Worm (Caenorhabditis elegans) whole organism, late embryonic: ENCODE measurements around the gene dhs-30.

Experiments
- K09A11.1 ChIP-seq: sonication (generic microtip); optimal IDR thresholded peaks from 2 replicates; lab custom pipeline; 2017; ENCODE audit warnings: antibody characterized with exemption, mild to moderate bottlenecking, missing genetic modification characterization, missing compliant biosample characterization; ENCODE audit not compliant: insufficient read depth
- Y22D7AL.16 ChIP-seq: sonication (generic microtip); optimal IDR thresholded peaks from 2 replicates; lab custom pipeline; 2016; ENCODE audit warnings: missing genetic modification characterization, missing compliant biosample characterization
- ceh-34 ChIP-seq: sonication (generic microtip); optimal IDR thresholded peaks from 2 replicates; lab custom pipeline; 2016; ENCODE audit warnings: mild to moderate bottlenecking, missing genetic modification characterization, missing compliant biosample characterization
- ceh-45 ChIP-seq: fragments of 200-800 bp; sonication (Bioruptor generic); IDR thresholded peaks from 2 replicates; pipeline ENCODE4 v1.3.6; 2022; ENCODE audit warnings: missing genetic modification reagents, missing genetic modification characterization, missing compliant biosample characterization
- elt-2 ChIP-seq: sonication (generic microtip); optimal IDR thresholded peaks from 2 replicates; lab custom pipeline; 2016; ENCODE audit warnings: missing genetic modification reagents, missing genetic modification characterization, missing compliant biosample characterization
- gmeb-2 ChIP-seq: sonication (generic microtip); optimal IDR thresholded peaks from 2 replicates; lab custom pipeline; 2016; ENCODE audit warnings: missing genetic modification characterization, inconsistent platforms, missing compliant biosample characterization
- nfya-1 ChIP-seq: sonication (generic microtip); optimal IDR thresholded peaks from 2 replicates; lab custom pipeline; 2017; ENCODE audit warnings: missing genetic modification characterization, mild to moderate bottlenecking, missing compliant biosample characterization, antibody characterized with exemption, moderate library complexity
- nhr-232 ChIP-seq: sonication (generic microtip); optimal IDR thresholded peaks from 2 replicates; lab custom pipeline; 2016; ENCODE audit warnings: missing genetic modification characterization, missing compliant biosample characterization
- odd-2 ChIP-seq: sonication (generic microtip); optimal IDR thresholded peaks from 2 replicates; lab custom pipeline; 2017; ENCODE audit warnings: antibody characterized with exemption, mild to moderate bottlenecking, missing genetic modification characterization, missing compliant biosample characterization
- pax-1 ChIP-seq: fragments of 150-350 bp; optimal IDR thresholded peaks from 2 replicates; lab custom pipeline; 2014; ENCODE audit warnings: missing biosample characterization, missing genetic modification characterization
- sdc-2 ChIP-seq: sonication (generic microtip); optimal IDR thresholded peaks from 2 replicates; lab custom pipeline; 2016; ENCODE audit warnings: missing genotype, missing genetic modification characterization, missing compliant biosample characterization
- tbx-2 ChIP-seq: sonication (generic microtip); optimal IDR thresholded peaks from 2 replicates; lab custom pipeline; 2016; ENCODE audit warnings: missing genetic modification characterization, missing compliant biosample characterization
- ttx-3 ChIP-seq: sonication (generic microtip); optimal IDR thresholded peaks from 2 replicates; lab custom pipeline; 2016; ENCODE audit warnings: missing genetic modification reagents, missing genetic modification characterization, missing compliant biosample characterization
- unc-3 ChIP-seq, 2 experiments: fragments of 200-800 bp in 1 of 2; sonication (Bioruptor generic) in 1 of 2; sonication (generic microtip) in 1 of 2; conservative IDR thresholded peaks in 1 of 2; optimal IDR thresholded peaks in 1 of 2; 2 replicates each; pipeline versions ENCODE4 v1.3.6 to Lab custom; 2016 to 2022; ENCODE audit warnings: missing compliant biosample characterization in 2 of 2, missing genetic modification characterization in 2 of 2, missing genetic modification reagents in 1 of 2
- ztf-16 ChIP-seq: sonication (generic microtip); optimal IDR thresholded peaks from 2 replicates; lab custom pipeline; 2017; ENCODE audit warnings: missing genetic modification characterization, missing compliant biosample characterization

dhs-30 gene

DNA sequence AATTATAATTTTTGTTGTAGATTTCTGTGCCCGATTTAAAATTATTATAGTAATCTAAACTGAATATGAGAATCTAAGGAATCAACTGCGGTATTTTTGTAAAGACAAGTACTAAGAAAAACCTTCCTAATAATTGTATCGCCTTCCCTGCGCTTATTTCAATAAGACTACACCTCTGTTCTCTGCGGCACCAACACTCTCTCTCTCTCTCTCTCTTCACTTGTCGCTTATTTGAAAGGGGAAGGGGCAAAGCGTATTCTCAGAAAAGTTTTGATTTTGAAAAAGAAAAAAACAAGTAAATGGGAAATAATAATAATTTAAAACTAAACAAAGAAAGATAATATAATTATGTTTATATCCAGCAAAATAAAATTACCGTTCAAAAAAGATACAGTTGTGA, 54.4 kb downstream of the dhs-30 start:
- no peak for TF ChIP-seq unc-3 (GFP tag; conservative IDR thresholded peaks at IDR 0.05; lab: Robert Waterston, UW)
- TF ChIP-seq unc-3 (tag; optimal IDR thresholded peaks at IDR 0.05; lab: Kevin White, UChicago) = no peak
- no peak for TF ChIP-seq ceh-45 (GFP tag; lab: Robert Waterston, UW)
- TF ChIP-seq gmeb-2 = peak; percentile 5
- TF ChIP-seq Y22D7AL.16 (tag; lab: Kevin White, UChicago) = no peak
- peak; percentile 22 for TF ChIP-seq pax-1
- TF ChIP-seq nfya-1 = peak; percentile 68
- peak; percentile 64 for TF ChIP-seq elt-2 (tag; lab: Kevin White, UChicago)
- no peak for TF ChIP-seq nhr-232 (tag; lab: Kevin White, UChicago)
- peak; percentile 32 for TF ChIP-seq ztf-16 (tag; lab: Kevin White, UChicago)
- TF ChIP-seq ttx-3 (tag; lab: Kevin White, UChicago) = peak; percentile 45
- no peak for TF ChIP-seq K09A11.1 (tag; lab: Kevin White, UChicago)
- peak; percentile 10 for TF ChIP-seq odd-2 (tag; lab: Kevin White, UChicago)
- peak; percentile 50 for TF ChIP-seq tbx-2
- peak; percentile 98 for TF ChIP-seq sdc-2 (tag; lab: Kevin White, UChicago)
- TF ChIP-seq ceh-34 (tag; lab: Kevin White, UChicago) = no peak
